Fruit fly (Drosophila melanogaster) whole organism, larva: Measurements from ENCODE around the gene CG6149.
A peak's percentile ranks its signal among the peaks of the same experiment; 100 is the strongest.

Experiments used
- noc ChIP-seq: fragments of 200-800 bp; sonication (Bioruptor generic); optimal IDR thresholded peaks from 3 replicates; lab custom pipeline; 2019; ENCODE audit warnings: missing biosample characterization, mild to moderate bottlenecking, missing genetic modification characterization, moderate library complexity

The CG6149 gene

DNA sequence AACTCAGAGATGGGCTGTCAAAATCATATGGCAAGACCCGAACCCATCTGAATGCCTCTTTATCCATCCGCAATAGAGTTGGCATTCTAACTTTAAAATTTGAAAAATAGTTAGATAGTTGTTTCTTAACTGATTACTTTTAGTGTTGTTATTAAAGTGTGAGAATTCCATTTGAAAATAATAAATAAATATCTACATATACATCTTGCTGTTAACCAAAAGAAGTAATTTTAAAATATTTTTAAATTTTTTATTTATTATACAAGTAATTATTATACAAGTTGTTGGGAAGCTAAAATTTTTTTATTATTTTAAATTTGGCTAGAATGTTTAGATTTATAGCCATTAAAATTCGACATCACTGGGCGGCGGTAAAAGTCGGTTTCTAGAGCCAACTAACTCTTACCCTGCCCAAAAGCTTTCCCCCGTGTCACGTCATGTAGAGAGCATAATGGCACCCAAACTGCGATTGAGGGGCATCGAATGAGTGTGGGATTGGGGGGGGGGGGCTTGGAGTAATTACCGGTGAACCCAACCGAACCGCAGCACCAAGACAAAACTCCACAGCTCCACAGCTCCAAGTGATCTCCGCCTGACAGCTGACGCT is 8.3 kb upstream of the CG6149 start:
- no peak for TF ChIP-seq noc (tag; lab: Kevin White, UChicago)

DNA sequence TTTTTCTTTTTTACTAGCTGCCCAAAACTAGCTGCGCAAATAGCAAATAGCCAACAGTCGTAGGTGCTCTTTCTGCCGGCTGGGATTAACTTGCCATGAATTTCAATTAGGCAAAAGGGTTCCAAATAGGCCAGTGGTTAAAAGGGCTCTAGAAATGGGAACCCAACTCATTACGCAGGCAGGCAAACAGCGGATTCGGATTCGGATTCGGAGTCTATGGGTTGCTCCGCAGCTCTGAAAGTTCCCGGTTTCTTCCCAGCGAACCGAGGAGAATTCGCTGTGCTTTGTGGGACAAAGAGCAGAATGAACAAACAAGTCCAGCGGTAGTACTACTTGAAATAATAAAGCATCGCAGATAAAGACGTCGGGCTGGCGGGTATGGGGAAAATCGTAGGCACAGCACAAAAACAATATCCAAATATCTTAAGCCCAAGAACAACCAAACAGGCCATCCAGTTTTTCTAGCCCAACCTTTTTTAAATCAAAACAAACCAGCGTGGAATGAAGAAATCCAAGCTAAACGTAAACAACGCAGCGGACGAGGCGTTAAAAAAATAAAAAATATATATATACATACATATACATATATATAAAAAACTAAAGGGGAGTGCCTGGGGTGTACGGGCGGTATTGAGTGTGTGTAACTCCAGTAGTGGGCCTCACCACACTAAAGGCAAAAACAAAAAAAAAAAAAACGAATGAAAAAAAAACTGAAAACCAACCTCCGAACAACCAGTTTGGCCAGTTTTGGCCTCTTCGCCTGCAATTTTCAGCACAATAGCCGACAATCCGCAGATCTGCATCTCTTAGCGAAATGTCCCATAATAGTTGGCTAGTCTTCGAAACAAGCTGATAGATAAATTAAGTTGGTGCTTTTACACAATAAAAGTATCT is 6.9 kb upstream of the CG6149 start:
- TF ChIP-seq noc (tag; lab: Kevin White, UChicago): no peak

DNA sequence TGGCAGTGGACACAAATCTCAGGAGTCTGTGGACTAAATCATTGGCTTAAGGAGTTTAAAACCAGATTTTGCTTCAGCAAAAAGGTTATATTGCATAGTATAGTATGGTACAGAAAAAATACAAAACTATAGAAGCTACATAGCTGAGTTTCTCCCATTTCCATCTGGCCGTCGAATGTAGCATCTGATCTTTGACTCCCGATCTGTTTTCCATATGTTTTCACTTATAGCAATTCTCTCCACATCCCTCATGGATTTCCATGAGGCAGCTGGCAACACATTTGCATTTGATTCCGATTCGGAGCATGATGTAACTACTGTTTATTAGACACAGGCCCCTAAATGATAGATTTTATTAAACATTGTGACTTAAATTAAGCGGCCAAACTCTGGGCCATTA is 5.5 kb upstream of the CG6149 start:
- TF ChIP-seq noc (tag; lab: Kevin White, UChicago): no peak

DNA sequence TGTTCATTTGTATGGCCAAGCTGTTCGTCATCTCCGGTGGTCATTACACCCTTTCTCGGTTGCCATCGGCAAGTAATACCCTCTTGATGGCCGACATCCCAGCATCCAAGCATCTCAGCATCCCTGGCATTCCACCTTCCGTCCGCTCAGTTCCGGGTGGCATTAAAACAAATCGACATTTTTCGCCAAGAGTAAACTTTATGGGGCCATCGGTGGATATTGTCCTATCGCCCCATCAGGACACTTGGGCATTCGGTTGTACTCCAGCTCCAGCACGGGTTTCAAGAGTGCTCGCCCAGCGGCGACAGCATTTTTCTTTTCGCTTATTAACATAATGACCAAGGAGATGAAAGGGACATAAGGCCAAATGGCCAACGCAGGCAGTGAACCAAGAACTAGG is 5.0 kb upstream of the CG6149 start:
- TF ChIP-seq noc (tag; lab: Kevin White, UChicago): no peak

DNA sequence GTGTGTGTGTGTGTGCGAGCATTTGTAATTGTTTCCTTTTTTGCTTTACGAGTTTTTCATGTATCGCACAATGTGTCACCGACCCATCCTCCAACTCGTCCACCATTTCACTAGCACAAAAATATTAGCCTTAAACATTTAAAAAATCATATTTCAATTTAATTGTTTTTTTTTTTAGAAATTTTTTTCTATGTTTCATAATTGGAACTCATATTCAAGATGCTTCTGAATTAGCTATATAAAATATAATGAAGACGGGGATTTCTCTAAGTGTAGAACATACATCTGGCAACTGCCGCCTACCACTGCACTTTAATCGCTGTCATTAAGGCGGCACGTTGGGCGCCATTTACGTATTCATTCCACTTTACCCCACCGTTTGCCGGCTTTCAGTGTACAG is 4.3 kb upstream of the CG6149 start:
- TF ChIP-seq noc (tag; lab: Kevin White, UChicago): no peak

DNA sequence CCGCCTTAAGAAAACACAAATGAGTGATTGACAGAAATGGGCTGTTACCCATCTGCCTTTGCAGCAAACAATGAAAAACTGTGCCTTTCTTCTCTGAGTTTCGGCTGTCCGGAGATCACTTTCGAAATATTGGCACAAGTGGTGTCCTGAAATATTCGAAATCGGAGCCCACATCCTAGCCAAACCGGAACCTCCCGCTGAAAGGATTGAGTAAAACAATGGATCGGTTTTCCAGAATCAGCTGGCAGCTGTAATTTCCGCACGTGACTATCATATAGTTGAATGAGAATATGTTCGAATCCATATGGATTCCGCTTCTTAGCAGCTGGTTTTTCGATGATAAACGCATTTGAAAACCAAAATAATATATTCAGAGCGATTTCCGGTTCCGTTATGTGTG is 1.2 kb downstream of the CG6149 start:
- TF ChIP-seq noc (tag; lab: Kevin White, UChicago): no peak

DNA sequence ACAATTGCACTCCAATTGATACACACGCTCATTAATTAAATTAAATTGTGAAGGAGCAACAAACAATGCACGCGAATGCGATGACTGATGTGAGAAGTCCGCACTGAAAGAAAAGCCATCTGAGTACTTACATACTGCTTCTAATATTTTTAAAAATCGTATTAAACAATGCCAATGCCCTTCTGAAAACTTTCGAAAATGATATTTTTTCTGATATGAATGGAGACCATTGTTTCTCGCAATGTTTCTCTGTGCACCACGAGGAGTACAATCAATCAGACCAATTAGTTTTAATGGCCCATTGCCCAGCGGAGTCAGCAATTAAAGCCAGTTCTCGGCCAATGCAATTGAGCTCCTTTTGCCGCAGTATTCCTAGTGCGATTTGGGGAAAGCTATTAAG is 2.1 kb downstream of the CG6149 start:
- no peak for TF ChIP-seq noc (tag; lab: Kevin White, UChicago)

DNA sequence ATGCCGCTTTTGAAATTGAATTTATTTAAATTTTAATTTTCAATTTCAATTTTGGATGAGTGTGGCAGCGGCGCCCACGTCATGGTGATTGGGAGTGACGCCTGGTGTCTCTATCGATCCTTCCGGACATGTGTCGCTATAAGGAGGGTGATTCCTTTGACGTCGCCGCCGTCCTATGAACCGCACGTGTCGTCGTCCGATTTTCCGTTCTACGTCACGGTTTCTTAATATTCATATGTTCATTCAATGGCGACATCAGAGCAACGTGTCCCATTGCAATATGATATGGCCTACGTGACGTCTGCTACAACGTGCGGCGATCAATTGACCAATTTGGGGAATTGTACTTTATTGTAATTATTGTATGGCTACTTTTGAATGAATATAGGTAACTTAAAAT is 2.8 kb downstream of the CG6149 start:
- TF ChIP-seq noc (tag; lab: Kevin White, UChicago): no peak

DNA sequence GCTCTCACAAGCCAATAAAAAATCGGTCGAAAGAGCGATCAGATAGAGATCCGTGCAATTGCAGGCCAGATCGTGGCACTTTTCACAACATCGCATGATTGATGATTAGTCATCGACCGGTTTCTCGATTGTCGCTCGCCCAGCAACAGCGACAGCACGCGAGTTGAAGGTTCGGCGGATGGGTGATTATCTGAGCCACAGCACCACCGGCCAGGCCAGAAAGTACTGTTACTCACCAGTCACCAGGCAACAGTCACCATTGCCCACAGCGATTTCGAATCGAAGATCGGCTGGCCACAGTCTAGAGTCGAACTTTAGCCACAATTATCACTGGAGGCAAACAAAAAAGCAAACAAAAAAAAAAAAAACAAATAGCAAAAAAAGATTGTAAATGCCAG is 3.4 kb downstream of the CG6149 start:
- no peak for TF ChIP-seq noc (tag; lab: Kevin White, UChicago)

DNA sequence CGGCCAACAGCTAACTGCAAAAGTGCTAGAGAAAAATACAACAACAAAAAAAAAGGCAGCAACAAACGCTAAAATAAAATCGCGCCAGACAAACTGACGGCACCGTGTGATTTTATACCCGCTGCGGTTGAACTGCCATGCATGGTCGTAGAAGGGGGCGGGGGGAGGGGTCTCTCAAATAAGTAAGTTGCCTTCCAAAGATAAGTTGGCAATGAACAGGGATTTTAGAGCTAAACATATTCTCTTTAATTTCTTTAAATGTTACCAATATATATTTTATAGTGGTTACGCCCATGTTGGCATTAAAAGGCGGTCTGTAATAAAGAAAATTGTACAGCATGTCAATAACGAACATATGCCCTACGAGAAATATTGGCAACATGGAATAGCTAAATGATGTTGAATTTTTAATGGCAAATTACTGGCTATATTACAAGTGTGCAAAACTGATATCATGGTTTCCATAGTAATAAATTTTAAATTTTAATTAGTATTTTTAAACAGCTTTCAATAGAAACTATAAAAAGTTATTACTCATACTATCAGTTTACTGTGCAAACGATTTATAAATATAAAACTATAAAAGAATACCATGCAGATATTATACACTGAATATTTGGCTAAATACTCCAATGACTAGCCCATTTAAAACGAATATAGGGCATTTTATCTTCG is 3.9 kb downstream of the CG6149 start:
- TF ChIP-seq noc (tag; lab: Kevin White, UChicago): peak; percentile 82

DNA sequence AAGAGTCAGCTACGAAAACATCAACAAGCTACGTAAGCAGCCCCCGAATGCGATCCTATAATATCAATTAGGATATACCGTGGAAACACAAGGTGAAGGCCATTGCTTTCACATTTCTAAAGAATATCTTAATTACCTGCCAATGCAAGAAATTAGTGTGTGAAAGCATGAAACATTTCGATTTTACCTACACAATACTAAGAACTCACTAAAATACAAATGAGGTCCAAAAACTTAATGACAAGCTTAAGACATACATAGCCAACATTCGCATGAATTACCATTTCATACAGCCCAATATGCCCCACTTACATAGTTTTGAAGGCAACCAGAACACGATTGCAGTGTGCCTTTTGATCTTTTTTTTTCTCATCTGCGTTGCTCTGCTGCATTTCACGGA is 5.6 kb downstream of the CG6149 start:
- TF ChIP-seq noc (tag; lab: Kevin White, UChicago): no peak

DNA sequence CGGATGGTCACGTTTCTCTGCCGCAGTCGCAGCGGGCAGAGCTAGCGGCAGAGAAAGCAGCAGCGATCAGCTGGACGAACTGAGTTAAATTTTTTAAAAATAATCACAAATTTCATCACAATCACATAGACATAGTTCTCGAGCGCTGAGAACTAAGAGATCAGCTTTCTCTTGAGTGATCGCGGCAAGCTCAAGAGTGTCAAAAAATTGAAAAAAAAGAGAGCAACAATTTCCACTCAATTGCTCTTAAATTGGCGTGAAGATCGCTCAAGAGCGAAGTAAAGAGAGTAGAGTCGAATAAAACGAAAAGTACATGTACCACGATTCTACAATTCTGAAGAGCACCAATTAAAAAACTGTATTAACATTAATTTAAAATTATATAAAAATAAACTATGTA is 6.9 kb downstream of the CG6149 start:
- no peak for TF ChIP-seq noc (tag; lab: Kevin White, UChicago)

DNA sequence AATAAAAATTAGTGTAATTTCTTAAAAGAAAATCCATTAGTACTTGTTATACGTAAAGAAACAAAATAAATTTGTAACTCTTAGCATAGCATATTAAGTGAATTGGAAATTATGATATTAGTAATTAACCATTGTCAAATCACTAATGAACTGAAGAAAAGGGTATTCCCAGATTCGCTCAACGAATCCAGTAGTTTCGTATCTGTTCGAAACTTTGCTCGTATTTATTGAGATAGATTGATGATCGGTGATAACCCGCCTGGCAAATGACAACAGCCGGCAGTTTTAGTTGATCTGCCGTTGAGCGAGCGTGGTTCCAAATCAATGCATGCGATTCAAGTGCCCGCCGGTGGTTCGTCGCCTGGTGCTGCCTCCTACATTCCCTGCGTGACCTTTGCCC is 10.4 kb downstream of the CG6149 start, which contains the start of gene CG7560:
Gene CG7560 (plus strand): TSS at position 301 of the 400 bp plus-strand sequence.
- no peak for TF ChIP-seq noc (tag; lab: Kevin White, UChicago)

DNA sequence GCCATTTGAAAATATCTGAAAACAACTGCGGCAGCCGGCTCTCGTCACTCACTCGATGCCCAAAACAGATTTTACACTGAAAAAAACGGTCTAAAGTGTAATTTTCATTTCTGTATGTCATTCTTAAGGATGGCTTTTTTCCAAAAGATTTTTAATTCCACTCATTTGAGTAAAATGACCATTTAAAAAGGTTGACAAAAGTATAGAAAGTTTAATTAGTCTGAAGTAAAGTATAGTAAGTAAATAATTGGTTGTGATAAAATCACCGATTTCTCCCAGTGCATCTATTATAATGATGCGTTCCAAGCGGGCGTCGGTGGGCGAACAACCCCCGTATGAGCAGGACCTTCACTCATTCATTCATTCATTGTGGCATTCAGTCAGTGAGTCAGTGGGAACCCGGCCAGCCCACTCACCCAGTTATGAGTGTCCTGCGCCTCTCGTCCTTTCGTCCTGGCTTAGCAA is 12.9 kb downstream of the CG6149 start:
- no peak for TF ChIP-seq noc (tag; lab: Kevin White, UChicago)

DNA sequence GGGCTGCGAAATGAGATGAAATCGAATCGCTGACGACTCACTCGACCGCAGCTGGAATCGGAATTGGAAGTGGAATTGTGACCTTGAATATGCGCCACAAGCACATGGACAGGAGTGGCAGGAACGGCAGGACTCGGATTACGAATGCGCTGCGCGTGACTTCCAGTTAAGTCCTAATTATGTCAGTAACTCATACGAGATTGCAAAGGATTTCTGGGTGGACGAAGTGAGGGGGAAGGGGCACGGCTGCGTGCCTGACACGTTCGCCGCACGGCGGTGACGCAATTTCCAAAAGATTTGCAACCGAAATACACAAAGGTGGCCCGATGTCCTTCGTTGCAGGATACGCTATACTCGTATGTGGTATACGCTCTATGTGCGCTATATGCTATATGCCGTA is 13.4 kb downstream of the CG6149 start:
- TF ChIP-seq noc (tag; lab: Kevin White, UChicago): no peak

DNA sequence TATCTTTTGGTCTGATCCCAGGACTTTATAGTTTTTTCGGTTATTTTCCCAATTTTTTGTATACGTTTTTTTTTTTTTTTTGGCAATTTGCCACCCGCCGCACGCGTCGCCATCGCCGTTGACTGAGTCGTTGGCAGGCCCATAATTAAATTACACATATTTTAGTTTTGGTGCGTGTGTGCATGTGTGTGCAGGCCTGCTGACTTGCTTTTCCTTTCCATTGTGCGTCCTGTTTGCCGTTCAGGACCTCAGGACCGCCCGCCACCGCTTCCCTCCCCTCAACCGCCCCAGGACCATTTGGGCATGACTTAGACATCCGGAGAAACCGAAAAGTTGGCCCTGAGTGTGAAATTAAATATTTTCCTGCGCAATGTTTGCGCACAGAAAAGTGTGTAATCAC is 14.3 kb downstream of the CG6149 start:
- TF ChIP-seq noc (tag; lab: Kevin White, UChicago): no peak
